Fruit fly (Drosophila melanogaster) Kc167 (cell line): ENCODE measurements around the gene CG8202.

ENCODE experiments used
- Myc ChIP-seq: fragments of >200 bp; optimal IDR thresholded peaks from 2 replicates; lab custom pipeline; 2017; ENCODE audit warnings: missing external identifiers
- insv ChIP-seq: fragments of >200 bp; optimal IDR thresholded peaks from 3 replicates; lab custom pipeline; 2018; ENCODE audit warnings: missing external identifiers
- psq ChIP-seq: fragments of >200 bp; optimal IDR thresholded peaks from 2 replicates; lab custom pipeline; 2017; ENCODE audit warnings: missing external identifiers
- ttk ChIP-seq: sonication (Bioruptor generic); optimal IDR thresholded peaks from 2 replicates; lab custom pipeline; 2017; ENCODE audit warnings: missing external identifiers

DNA sequence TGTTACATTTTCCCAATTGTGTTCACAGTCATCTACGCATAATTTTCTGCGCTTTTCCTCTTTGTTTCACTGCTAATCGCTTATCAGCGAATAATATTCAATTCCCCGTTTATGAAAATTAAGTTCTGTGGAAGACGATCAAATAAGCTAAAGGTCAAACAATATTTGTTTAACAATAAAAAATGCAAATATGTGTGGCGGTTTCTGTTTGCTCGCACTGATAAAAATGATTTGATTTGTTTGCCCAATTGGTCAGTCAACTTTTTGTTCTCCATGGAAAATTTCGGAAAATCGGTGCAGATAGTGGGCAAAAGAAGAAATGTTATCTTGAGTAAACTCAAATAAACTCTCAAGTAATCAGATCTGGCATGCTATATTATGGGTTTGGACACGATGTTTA lies 27.2 kb upstream of the CG8202 start:
- TF ChIP-seq insv (lab: Kevin White, UChicago), result no peak
- TF ChIP-seq Myc, result no peak
- no peak for TF ChIP-seq ttk
- no peak for TF ChIP-seq psq (lab: Kevin White, UChicago)
